Worm (Caenorhabditis elegans) whole organism, late embryonic: Measurements from ENCODE around the gene pax-1.
A peak's percentile ranks its signal among the peaks of the same experiment; 100 is the strongest.

Source experiments
- C38D4.7 ChIP-seq: fragments of 200-800 bp; sonication (Bioruptor generic); optimal IDR thresholded peaks from 2 replicates; lab custom pipeline; 2018; ENCODE audit warnings: mild to moderate bottlenecking, missing genetic modification characterization, moderate library complexity, missing compliant biosample characterization
- T23F11.4 ChIP-seq: fragments of 200-800 bp; sonication (Bioruptor generic); optimal IDR thresholded peaks from 2 replicates; lab custom pipeline; 2018; ENCODE audit warnings: mild to moderate bottlenecking, missing genetic modification characterization, missing compliant biosample characterization
- ama-1 ChIP-seq: fragments of 150-350 bp; optimal IDR thresholded peaks from 2 replicates; lab custom pipeline; 2014
- ceh-14 ChIP-seq: sonication (generic microtip); optimal IDR thresholded peaks from 2 replicates; lab custom pipeline; 2016; ENCODE audit warnings: missing genotype, missing genetic modification characterization, missing compliant biosample characterization
- ceh-18 ChIP-seq: sonication (generic microtip); optimal IDR thresholded peaks from 2 replicates; lab custom pipeline; 2016; ENCODE audit warnings: missing genetic modification characterization, missing compliant biosample characterization
- ceh-19 ChIP-seq: fragments of 200-800 bp; sonication (Bioruptor generic); optimal IDR thresholded peaks from 2 replicates; lab custom pipeline; 2018; ENCODE audit warnings: mild to moderate bottlenecking, missing genetic modification characterization, missing compliant biosample characterization
- ceh-22 ChIP-seq: sonication (generic microtip); optimal IDR thresholded peaks from 2 replicates; lab custom pipeline; 2017; ENCODE audit warnings: missing biosample characterization, missing genetic modification characterization
- ceh-24 ChIP-seq: sonication (generic microtip); optimal IDR thresholded peaks from 2 replicates; lab custom pipeline; 2016; ENCODE audit warnings: mild to moderate bottlenecking, missing genetic modification characterization, missing compliant biosample characterization
- ceh-34 ChIP-seq: sonication (generic microtip); optimal IDR thresholded peaks from 2 replicates; lab custom pipeline; 2016; ENCODE audit warnings: mild to moderate bottlenecking, missing genetic modification characterization, missing compliant biosample characterization
- ceh-45 ChIP-seq: fragments of 200-800 bp; sonication (Bioruptor generic); IDR thresholded peaks from 2 replicates; pipeline ENCODE4 v1.3.6; 2022; ENCODE audit warnings: missing genetic modification reagents, missing genetic modification characterization, missing compliant biosample characterization
- ceh-48 ChIP-seq: sonication (generic microtip); optimal IDR thresholded peaks from 2 replicates; lab custom pipeline; 2016; ENCODE audit warnings: missing genetic modification characterization, inconsistent platforms, missing compliant biosample characterization
- ceh-9 ChIP-seq: sonication (generic microtip); optimal IDR thresholded peaks from 2 replicates; lab custom pipeline; 2016; ENCODE audit warnings: mild to moderate bottlenecking, missing genetic modification characterization, inconsistent platforms, missing compliant biosample characterization
- che-1 ChIP-seq: sonication (generic microtip); optimal IDR thresholded peaks from 2 replicates; lab custom pipeline; 2016; ENCODE audit warnings: mild to moderate bottlenecking, missing genetic modification characterization, missing compliant biosample characterization
- dmd-4 ChIP-seq: sonication (generic microtip); optimal IDR thresholded peaks from 2 replicates; lab custom pipeline; 2016; ENCODE audit warnings: borderline replicate concordance, missing genetic modification characterization, missing compliant biosample characterization
- dve-1 ChIP-seq: sonication (generic microtip); optimal IDR thresholded peaks from 2 replicates; lab custom pipeline; 2017; ENCODE audit warnings: antibody characterized with exemption, mild to moderate bottlenecking, missing genetic modification characterization, missing compliant biosample characterization
- elt-2 ChIP-seq: sonication (generic microtip); optimal IDR thresholded peaks from 2 replicates; lab custom pipeline; 2016; ENCODE audit warnings: missing genetic modification reagents, missing genetic modification characterization, missing compliant biosample characterization
- fax-1 ChIP-seq: sonication (generic microtip); optimal IDR thresholded peaks from 2 replicates; lab custom pipeline; 2016; ENCODE audit warnings: missing genotype, missing genetic modification characterization, missing compliant biosample characterization
- fkh-6 ChIP-seq: sonication (generic microtip); optimal IDR thresholded peaks from 2 replicates; lab custom pipeline; 2016; ENCODE audit warnings: missing genetic modification characterization, missing compliant biosample characterization
- hlh-30 ChIP-seq: sonication (generic microtip); optimal IDR thresholded peaks from 2 replicates; lab custom pipeline; 2017; ENCODE audit warnings: antibody characterized with exemption, missing genetic modification characterization, missing compliant biosample characterization; ENCODE audit not compliant: insufficient read depth
- lin-11 ChIP-seq: fragments of 200-800 bp; sonication (Bioruptor generic); optimal IDR thresholded peaks from 2 replicates; lab custom pipeline; 2018; ENCODE audit warnings: mild to moderate bottlenecking, missing genetic modification characterization, missing compliant biosample characterization
- madf-2 ChIP-seq: sonication (generic microtip); optimal IDR thresholded peaks from 2 replicates; lab custom pipeline; 2017; ENCODE audit warnings: missing genetic modification characterization, missing compliant biosample characterization
- nfya-1 ChIP-seq: sonication (generic microtip); optimal IDR thresholded peaks from 2 replicates; lab custom pipeline; 2017; ENCODE audit warnings: missing genetic modification characterization, mild to moderate bottlenecking, missing compliant biosample characterization, antibody characterized with exemption, moderate library complexity
- nhr-11 ChIP-seq: fragments of 150-350 bp; optimal IDR thresholded peaks from 2 replicates; lab custom pipeline; 2014; ENCODE audit warnings: missing biosample characterization, missing genetic modification characterization
- pag-3 ChIP-seq: sonication (generic microtip); optimal IDR thresholded peaks from 2 replicates; lab custom pipeline; 2016; ENCODE audit warnings: missing compliant biosample characterization, missing genetic modification characterization, borderline replicate concordance
- pat-9 ChIP-seq: fragments of 200-800 bp; sonication (Bioruptor generic); optimal IDR thresholded peaks from 2 replicates; lab custom pipeline; 2018; ENCODE audit warnings: mild to moderate bottlenecking, missing genetic modification characterization, moderate library complexity, missing compliant biosample characterization
- sdc-2 ChIP-seq: sonication (generic microtip); optimal IDR thresholded peaks from 2 replicates; lab custom pipeline; 2016; ENCODE audit warnings: missing genotype, missing genetic modification characterization, missing compliant biosample characterization
- sox-2 ChIP-seq: fragments of 200-800 bp; sonication (Bioruptor generic); IDR thresholded peaks from 2 replicates; pipeline ENCODE4 v1.3.6; 2022; ENCODE audit warnings: missing genetic modification reagents, missing genetic modification characterization, missing compliant biosample characterization
- syd-9 ChIP-seq: sonication (generic microtip); optimal IDR thresholded peaks from 2 replicates; lab custom pipeline; 2016; ENCODE audit warnings: mild to moderate bottlenecking, missing genetic modification characterization, moderate library complexity, missing compliant biosample characterization
- tbx-7 ChIP-seq: sonication (generic microtip); optimal IDR thresholded peaks from 2 replicates; lab custom pipeline; 2016; ENCODE audit warnings: missing genotype, missing genetic modification characterization, missing compliant biosample characterization
- unc-55 ChIP-seq: sonication (generic microtip); optimal IDR thresholded peaks from 2 replicates; lab custom pipeline; 2017; ENCODE audit warnings: missing biosample characterization, missing genetic modification reagents, missing genetic modification characterization

pax-1 gene

ce11 chrV:8212816-8213215 lies 11.9 kb upstream of the pax-1 start:
- no peak for TF ChIP-seq pag-3 (tag; lab: Kevin White, UChicago)
- TF ChIP-seq elt-2 (tag; lab: Kevin White, UChicago) = peak; percentile 16
- TF ChIP-seq, all 69 proteins: peak for 1

- TF ChIP-seq tbx-7 (tag; lab: Kevin White, UChicago) = no peak
- TF ChIP-seq madf-2 (tag; lab: Kevin White, UChicago) = no peak
- no peak for TF ChIP-seq nfya-1 (tag; lab: Kevin White, UChicago)
- no peak for TF ChIP-seq che-1 (tag; lab: Kevin White, UChicago)
- TF ChIP-seq sox-2 (GFP tag; lab: Robert Waterston, UW) = no peak
- TF ChIP-seq dmd-4 (tag; lab: Kevin White, UChicago) = no peak
- no peak for TF ChIP-seq ceh-19
- TF ChIP-seq T23F11.4 (GFP tag; lab: Kevin White, UChicago) = no peak
- no peak for TF ChIP-seq unc-55 (GFP tag; lab: Kevin White, UChicago)
- TF ChIP-seq ceh-9 = no peak
- no peak for TF ChIP-seq lin-11 (tag; lab: Kevin White, UChicago)
These were observed 10.9 kb upstream of the pax-1 start, which contains the start of gene K07C11.7 for ce11 chrV:8213868-8214267. K07C11.7 (minus strand) TSS chrV:8213968.

ce11 chrV:8215158-8215557 lies 9.6 kb upstream of the pax-1 start:
- TF ChIP-seq fkh-6 (no peak), ceh-18 (no peak), ceh-14 (tag; lab: Kevin White, UChicago) (no peak), pag-3 (tag; lab: Kevin White, UChicago) (no peak), ama-1 (no peak), sox-2 (GFP tag; lab: Robert Waterston, UW) (no peak), elt-2 (tag; lab: Kevin White, UChicago) (no peak), nhr-11 (no peak), syd-9 (no peak)

- TF ChIP-seq elt-2 (tag; lab: Kevin White, UChicago) (peak; percentile 87), hlh-30 (tag; lab: Kevin White, UChicago) (no peak), ceh-18 (no peak)
These were observed 7.6 kb upstream of the pax-1 start for ce11 chrV:8217118-8217517.

ce11 chrV:8217661-8218265 lies 7.0 kb upstream of the pax-1 start, which contains the start of gene K07C11.8:
K07C11.8 (minus strand) TSS chrV:8217884.
- TF ChIP-seq dve-1 (tag; lab: Kevin White, UChicago) (no peak), ceh-48 (tag; lab: Kevin White, UChicago) (peak; percentile 51), C38D4.7 (GFP tag; lab: Kevin White, UChicago) (no peak)

ce11 chrV:8219550-8219949 lies 5.2 kb upstream of the pax-1 start:
- TF ChIP-seq fax-1 (tag; lab: Kevin White, UChicago) (no peak), tbx-7 (tag; lab: Kevin White, UChicago) (no peak), pag-3 (tag; lab: Kevin White, UChicago) (no peak), pat-9 (tag; lab: Kevin White, UChicago) (no peak), T23F11.4 (GFP tag; lab: Kevin White, UChicago) (no peak), ceh-24 (tag; lab: Kevin White, UChicago) (no peak), C38D4.7 (GFP tag; lab: Kevin White, UChicago) (no peak), sdc-2 (tag; lab: Kevin White, UChicago) (no peak), ceh-45 (GFP tag; lab: Robert Waterston, UW) (no peak), ceh-22 (tag; lab: Kevin White, UChicago) (no peak), madf-2 (tag; lab: Kevin White, UChicago) (no peak), ceh-34 (tag; lab: Kevin White, UChicago) (no peak), nhr-11 (no peak), dmd-4 (tag; lab: Kevin White, UChicago) (no peak), sox-2 (GFP tag; lab: Robert Waterston, UW) (no peak)
